Fruit fly (Drosophila melanogaster): ENCODE results near the gene CG9072.

Gene CG9072

DNA sequence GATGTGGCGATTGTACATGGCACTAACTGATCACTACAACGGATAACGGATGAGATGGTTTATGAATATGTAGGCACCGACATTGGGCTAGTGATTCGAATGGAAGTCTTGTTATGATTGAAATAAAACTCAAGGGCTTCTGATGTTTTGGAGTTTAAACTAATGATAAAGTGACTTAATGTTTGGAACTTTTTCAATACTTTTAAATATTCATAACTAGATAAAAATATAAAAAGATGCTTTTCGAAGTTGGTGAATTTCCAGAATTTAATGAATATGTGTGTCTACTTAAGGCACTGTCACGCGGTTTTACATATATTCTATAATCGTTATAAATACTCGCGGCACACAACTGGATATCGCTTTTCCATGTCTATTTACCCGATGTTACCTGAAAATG, at the start of gene CG9072:
Gene CG9072, minus strand, starts transcription at position 101 of the 400 bp plus-strand sequence.
- TF ChIP-seq CTCF (optimal IDR thresholded peaks at IDR 0.05) (no peak), CG8478 (optimal IDR thresholded peaks at IDR 0.05) (no peak)

dm6 chrX:15143267-15143830, 47.5 kb upstream of the CG9072 start:
- TF ChIP-seq CG8478 (optimal IDR thresholded peaks at IDR 0.05): no peak
- no peak for TF ChIP-seq CTCF (optimal IDR thresholded peaks at IDR 0.05)

- TF ChIP-seq CTCF (optimal IDR thresholded peaks at IDR 0.05): peak; percentile 87 to 88
- no peak for TF ChIP-seq CG8478 (optimal IDR thresholded peaks at IDR 0.05)
Measured at dm6 chrX:15138994-15139863, 43.4 kb upstream of the CG9072 start, which contains the start of gene RpL37-1. Gene RpL37-1 (minus strand): TSS chrX:15139367.

dm6 chrX:15137241-15137640, 41.4 kb upstream of the CG9072 start:
- TF ChIP-seq CG8478 (optimal IDR thresholded peaks at IDR 0.05): no peak
- TF ChIP-seq CTCF (optimal IDR thresholded peaks at IDR 0.05): peak; percentile 3 to 66

dm6 chrX:15132065-15132464, 36.2 kb upstream of the CG9072 start:
- TF ChIP-seq CG8478 (optimal IDR thresholded peaks at IDR 0.05): no peak
- no peak for TF ChIP-seq CTCF (optimal IDR thresholded peaks at IDR 0.05)

DNA sequence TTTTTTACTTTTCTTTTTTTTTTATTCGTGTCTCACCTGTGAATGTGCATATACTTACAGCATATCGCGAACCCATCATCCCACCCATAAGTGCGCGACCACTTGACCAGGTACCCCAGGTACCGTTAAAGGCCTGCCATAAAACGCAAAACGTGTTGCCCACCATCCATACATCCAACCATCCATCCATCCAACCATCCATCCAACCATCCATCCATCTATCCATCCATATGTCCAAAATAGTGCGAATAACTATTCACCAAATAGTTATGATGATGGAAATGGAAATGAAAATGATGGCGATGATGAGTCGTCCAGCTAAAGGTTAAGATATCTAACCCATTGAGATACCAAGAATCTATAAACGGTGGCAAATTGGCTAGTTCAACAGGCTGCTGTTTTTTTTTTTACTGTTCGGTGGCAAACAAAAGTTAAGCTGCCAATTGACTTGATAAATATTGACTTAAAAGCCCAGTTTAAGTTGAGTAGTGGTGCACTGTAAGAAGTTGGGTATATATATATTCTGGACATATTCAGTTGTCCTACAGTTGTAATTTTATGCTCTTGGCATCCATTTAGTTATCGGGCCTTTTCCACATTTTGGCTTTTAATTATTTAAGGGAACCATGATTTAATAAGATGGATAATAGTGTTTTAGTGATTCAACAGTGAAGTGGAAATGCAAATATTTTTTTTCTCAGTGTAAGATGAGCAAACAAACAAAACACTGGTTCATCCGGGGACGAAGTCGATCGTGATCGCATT, 32.2 kb upstream of the CG9072 start:
- TF ChIP-seq CTCF (optimal IDR thresholded peaks at IDR 0.05): no peak
- TF ChIP-seq CG8478 (optimal IDR thresholded peaks at IDR 0.05): no peak

DNA sequence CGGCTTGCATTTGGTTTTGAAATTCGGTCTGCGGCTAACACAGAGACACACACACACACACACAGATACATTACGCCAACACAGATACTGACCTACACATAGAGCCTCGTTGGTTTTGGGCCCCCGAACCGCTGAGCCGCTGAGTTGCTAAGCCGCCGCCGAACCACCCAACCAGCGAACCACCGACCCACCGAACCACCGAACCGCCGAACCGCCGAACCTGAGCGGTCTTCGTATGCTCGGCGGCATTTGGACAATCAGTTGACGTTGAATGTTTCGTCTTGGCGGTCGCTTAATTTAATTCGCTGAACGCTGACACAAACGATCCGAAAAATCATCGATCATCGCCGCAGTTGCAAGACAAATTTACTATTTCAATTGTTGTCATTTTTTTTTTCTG, 29.7 kb upstream of the CG9072 start, which contains the start of gene drd:
Gene drd, plus strand, starts transcription at position 258 of the 400 bp plus-strand sequence.
- no peak for TF ChIP-seq CTCF (optimal IDR thresholded peaks at IDR 0.05)
- no peak for TF ChIP-seq CG8478 (optimal IDR thresholded peaks at IDR 0.05)

DNA sequence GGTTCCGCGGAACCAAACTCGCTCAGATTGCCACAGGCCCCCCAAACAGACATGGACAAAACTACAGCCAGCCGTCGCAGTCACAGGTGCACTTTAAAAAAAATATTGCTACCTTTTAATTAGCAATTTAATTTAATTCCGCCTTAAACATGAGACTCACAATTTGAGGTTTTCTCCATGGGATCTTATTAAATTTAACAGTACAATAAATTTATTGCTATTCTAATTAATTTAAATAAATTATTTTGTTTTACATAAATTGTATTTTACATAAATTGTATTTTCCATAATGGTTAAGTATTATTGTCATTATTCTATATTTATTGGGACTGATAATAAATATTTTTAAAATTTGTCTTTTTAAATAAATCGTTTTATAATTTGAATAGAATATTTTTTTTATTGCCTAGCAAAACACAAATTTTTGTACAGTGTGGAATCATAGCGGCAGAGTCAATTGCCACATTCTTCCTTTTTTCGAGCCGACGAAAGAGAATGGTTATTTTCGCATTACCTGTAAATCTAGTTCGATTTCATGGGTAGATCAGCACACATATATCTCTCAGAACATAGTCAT, 27.7 kb upstream of the CG9072 start:
- no peak for TF ChIP-seq CG8478 (optimal IDR thresholded peaks at IDR 0.05)

- TF ChIP-seq CG8478 (optimal IDR thresholded peaks at IDR 0.05): no peak
- TF ChIP-seq CTCF (optimal IDR thresholded peaks at IDR 0.05): no peak
Measured at dm6 chrX:15121714-15122113, 25.9 kb upstream of the CG9072 start.

- TF ChIP-seq CTCF (optimal IDR thresholded peaks at IDR 0.05): no peak
- no peak for TF ChIP-seq CG8478 (optimal IDR thresholded peaks at IDR 0.05)
Measured at dm6 chrX:15120116-15120515, 24.3 kb upstream of the CG9072 start.

- TF ChIP-seq CTCF (optimal IDR thresholded peaks at IDR 0.05): no peak
- TF ChIP-seq CG8478 (optimal IDR thresholded peaks at IDR 0.05): no peak
Measured at dm6 chrX:15116397-15116796, 20.6 kb upstream of the CG9072 start, which contains the start of gene Cyp4s3. Gene Cyp4s3 (minus strand): TSS chrX:15116542.

dm6 chrX:15111888-15112287, 16.0 kb upstream of the CG9072 start:
- TF ChIP-seq CG8478 (optimal IDR thresholded peaks at IDR 0.05): no peak
- TF ChIP-seq CTCF (optimal IDR thresholded peaks at IDR 0.05): no peak

dm6 chrX:15091159-15091558, 4.7 kb downstream of the CG9072 start:
- TF ChIP-seq CTCF (optimal IDR thresholded peaks at IDR 0.05): no peak
- TF ChIP-seq CG8478 (optimal IDR thresholded peaks at IDR 0.05): no peak

DNA sequence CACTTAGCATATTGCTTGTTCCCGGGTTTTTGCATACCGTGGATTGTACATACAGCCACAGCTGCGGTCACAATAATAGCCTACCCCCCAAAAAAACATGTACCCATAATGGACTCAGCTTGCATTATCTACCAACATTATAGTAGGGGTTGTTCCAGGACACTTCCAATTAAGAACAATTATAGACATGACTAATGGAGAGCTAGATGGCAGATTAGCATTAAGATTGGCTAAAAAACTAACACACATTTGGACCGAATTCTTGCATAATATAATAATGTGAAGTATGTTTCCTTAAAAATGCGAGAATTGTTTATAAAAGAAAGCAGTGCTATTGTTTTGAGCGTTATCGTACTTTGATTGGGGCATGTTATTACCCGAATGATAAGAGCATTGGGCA, 5.5 kb downstream of the CG9072 start:
- TF ChIP-seq CTCF (optimal IDR thresholded peaks at IDR 0.05) (no peak), CG8478 (optimal IDR thresholded peaks at IDR 0.05) (no peak)

DNA sequence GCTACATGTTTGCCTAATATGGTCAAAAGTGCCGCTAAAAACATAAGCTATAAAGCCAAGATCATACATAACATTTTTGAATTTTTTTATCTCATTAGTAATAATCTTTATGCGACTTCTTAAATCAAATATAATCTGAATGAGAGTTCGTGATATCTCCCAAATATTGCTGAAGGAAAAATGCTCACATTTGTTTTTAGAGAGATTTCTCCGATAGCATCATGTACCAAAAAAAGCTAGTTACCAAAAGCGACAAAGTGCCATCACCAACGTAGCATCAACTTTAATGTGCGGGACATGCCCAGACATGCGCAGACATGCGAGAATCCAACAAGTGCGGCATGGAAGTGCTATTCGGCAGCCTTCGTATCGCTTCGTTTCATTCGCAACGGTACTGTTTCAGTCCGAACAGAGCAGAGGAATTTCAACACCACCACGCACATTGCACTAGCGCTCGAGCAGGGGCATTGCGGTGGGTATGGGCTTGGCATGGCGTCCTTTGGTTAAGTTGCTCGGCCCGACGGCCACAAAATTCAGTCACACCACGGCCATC, 6.6 kb downstream of the CG9072 start, which contains the start of gene Rab3-GEF:
Gene Rab3-GEF, plus strand, starts transcription at position 537 of the 553 bp plus-strand sequence.
- TF ChIP-seq CTCF (optimal IDR thresholded peaks at IDR 0.05) (no peak), CG8478 (optimal IDR thresholded peaks at IDR 0.05) (no peak)
